Worm (Caenorhabditis elegans): ENCODE measurements around the gene R04A9.9.

DNA sequence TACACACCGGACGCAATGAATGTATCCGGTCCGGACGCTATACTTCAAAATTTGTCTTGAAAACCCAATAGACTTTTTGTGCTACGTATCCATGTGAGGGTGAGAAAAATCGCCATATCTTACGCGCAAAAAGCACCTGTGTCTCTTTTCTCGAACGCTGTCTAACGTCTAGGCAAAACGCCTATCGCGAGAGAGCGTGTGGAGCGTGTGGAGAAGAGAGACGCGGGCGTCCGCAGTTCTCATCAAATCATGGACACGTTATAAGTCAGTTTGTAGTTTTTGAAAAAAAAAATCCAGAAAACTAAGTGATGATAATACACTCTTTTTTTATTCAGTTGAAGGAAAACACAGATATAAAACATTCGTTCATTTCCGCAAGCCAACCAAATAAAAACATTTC, 9.3 kb downstream of the R04A9.9 start:
- TF ChIP-seq unc-62 (GFP tag; optimal IDR thresholded peaks at IDR 0.05), result no peak
- TF ChIP-seq ztf-11 (tag; optimal IDR thresholded peaks at IDR 0.05), result no peak
- no peak for TF ChIP-seq ces-1 (GFP tag; optimal IDR thresholded peaks at IDR 0.05)
- TF ChIP-seq ceh-82 (tag; optimal IDR thresholded peaks at IDR 0.05), result no peak
- TF ChIP-seq C34B4.2 (tag; optimal IDR thresholded peaks at IDR 0.05), result no peak
- TF ChIP-seq lin-14 (GFP tag; optimal IDR thresholded peaks at IDR 0.05), result no peak
- TF ChIP-seq fkh-10 (GFP tag; optimal IDR thresholded peaks at IDR 0.05), result no peak
- no peak for TF ChIP-seq nhr-76 (tag; optimal IDR thresholded peaks at IDR 0.05)
- no peak for TF ChIP-seq nhr-12 (tag; optimal IDR thresholded peaks at IDR 0.05)
- no peak for TF ChIP-seq ama-1 (optimal IDR thresholded peaks at IDR 0.05)
- TF ChIP-seq pax-3 (tag; optimal IDR thresholded peaks at IDR 0.05), result no peak
- TF ChIP-seq nhr-47 (tag; optimal IDR thresholded peaks at IDR 0.05), result peak; percentile 13
